Fruit fly (Drosophila melanogaster) whole organism, prepupa: ENCODE measurements around the gene e.

Experiments used
- Blimp-1 ChIP-seq: fragments of 200-800 bp; sonication (Bioruptor generic); optimal IDR thresholded peaks from 3 replicates; lab custom pipeline; 2017; ENCODE audit warnings: missing biosample characterization, missing genetic modification characterization, mild to moderate bottlenecking, moderate library complexity, missing genetic modification reagents
- CG10669 ChIP-seq: fragments of 200-800 bp; sonication (Bioruptor generic); optimal IDR thresholded peaks from 3 replicates; lab custom pipeline; 2018; ENCODE audit warnings: missing biosample characterization, mild to moderate bottlenecking, missing genetic modification characterization, moderate library complexity
- CG11762 ChIP-seq: fragments of 200-800 bp; sonication (Bioruptor generic); optimal IDR thresholded peaks from 3 replicates; lab custom pipeline; 2016; ENCODE audit warnings: missing biosample characterization, missing genetic modification characterization; ENCODE audit not compliant: insufficient read depth
- CG11902 ChIP-seq: fragments of 200-800 bp; sonication (Bioruptor generic); optimal IDR thresholded peaks from 3 replicates; lab custom pipeline; 2016; ENCODE audit warnings: missing biosample characterization, missing genetic modification characterization
- CG1621 ChIP-seq: fragments of 200-800 bp; sonication (Bioruptor generic); optimal IDR thresholded peaks from 3 replicates; lab custom pipeline; 2018; ENCODE audit warnings: missing biosample characterization, mild to moderate bottlenecking, missing genetic modification characterization
- CG16779 ChIP-seq: fragments of 200-800 bp; sonication (Bioruptor generic); optimal IDR thresholded peaks from 3 replicates; lab custom pipeline; 2017; ENCODE audit warnings: missing biosample characterization, mild to moderate bottlenecking, missing genetic modification characterization
- CG3032 ChIP-seq: fragments of 200-800 bp; optimal IDR thresholded peaks from 2 replicates; lab custom pipeline; 2019; ENCODE audit warnings: missing biosample characterization, mild to moderate bottlenecking, missing genetic modification characterization, moderate library complexity
- CG31627 ChIP-seq: fragments of 200-800 bp; sonication (Bioruptor generic); optimal IDR thresholded peaks from 3 replicates; lab custom pipeline; 2016; ENCODE audit warnings: missing biosample characterization, missing genetic modification characterization
- CG32006 ChIP-seq: fragments of 200-800 bp; sonication (Bioruptor generic); optimal IDR thresholded peaks from 3 replicates; lab custom pipeline; 2017; ENCODE audit warnings: missing biosample characterization, mild to moderate bottlenecking, missing genetic modification characterization
- CG34406 ChIP-seq: fragments of 200-800 bp; sonication (Bioruptor generic); optimal IDR thresholded peaks from 3 replicates; lab custom pipeline; 2016; ENCODE audit warnings: missing biosample characterization, missing genetic modification characterization
- CG3919 ChIP-seq: fragments of 200-800 bp; sonication (Bioruptor generic); optimal IDR thresholded peaks from 3 replicates; lab custom pipeline; 2016; ENCODE audit warnings: missing biosample characterization, missing genetic modification characterization
- CG4318 ChIP-seq: fragments of 200-800 bp; sonication (Bioruptor generic); optimal IDR thresholded peaks from 3 replicates; lab custom pipeline; 2017; ENCODE audit warnings: missing biosample characterization, mild to moderate bottlenecking, missing genetic modification characterization
- CG6163 ChIP-seq: fragments of 200-800 bp; sonication (Bioruptor generic); IDR thresholded peaks from 3 replicates; pipeline ENCODE4 v1.3.6; 2022; ENCODE audit warnings: missing biosample characterization, missing genetic modification characterization
- CG6792 ChIP-seq: fragments of 200-800 bp; sonication (Bioruptor generic); optimal IDR thresholded peaks from 3 replicates; lab custom pipeline; 2016; ENCODE audit warnings: missing biosample characterization, missing genetic modification characterization
- CG6854 ChIP-seq: fragments of 200-800 bp; sonication (Bioruptor generic); optimal IDR thresholded peaks from 2 replicates; lab custom pipeline; 2017; ENCODE audit warnings: missing biosample characterization, mild to moderate bottlenecking, missing genetic modification characterization
- CG8119 ChIP-seq: fragments of 200-800 bp; sonication (Bioruptor generic); IDR thresholded peaks from 3 replicates; pipeline ENCODE4 v1.3.6; 2022; ENCODE audit warnings: missing biosample characterization, missing genetic modification characterization
- CG9139 ChIP-seq: fragments of 200-800 bp; sonication (Bioruptor generic); optimal IDR thresholded peaks from 3 replicates; lab custom pipeline; 2017; ENCODE audit warnings: missing biosample characterization, mild to moderate bottlenecking, missing genetic modification characterization
- Eip78C ChIP-seq: fragments of 200-800 bp; sonication (Bioruptor generic); peaks from one replicate; lab custom pipeline; 2016; ENCODE audit warnings: missing biosample characterization, missing genetic modification characterization
- Eip93F ChIP-seq: fragments of 200-800 bp; sonication (Bioruptor generic); optimal IDR thresholded peaks from 2 replicates; lab custom pipeline; 2016; ENCODE audit warnings: missing biosample characterization, mild to moderate bottlenecking, missing genetic modification characterization
- Ets21C ChIP-seq: fragments of 200-800 bp; sonication (Bioruptor generic); optimal IDR thresholded peaks from 3 replicates; lab custom pipeline; 2016; ENCODE audit warnings: missing biosample characterization, missing genetic modification characterization
- Ets96B ChIP-seq: fragments of 200-800 bp; optimal IDR thresholded peaks from 2 replicates; lab custom pipeline; 2019; ENCODE audit warnings: missing biosample characterization, mild to moderate bottlenecking, missing genetic modification characterization, moderate library complexity
- Hr4 ChIP-seq: fragments of 200-800 bp; sonication (Bioruptor generic); optimal IDR thresholded peaks from 3 replicates; lab custom pipeline; 2016; ENCODE audit warnings: missing biosample characterization, missing genetic modification characterization
- Met ChIP-seq: fragments of 200-800 bp; sonication (Bioruptor generic); optimal IDR thresholded peaks from 3 replicates; lab custom pipeline; 2016; ENCODE audit warnings: missing biosample characterization, missing genetic modification characterization
- Smox ChIP-seq: fragments of 200-800 bp; sonication (Bioruptor generic); optimal IDR thresholded peaks from 3 replicates; lab custom pipeline; 2016; ENCODE audit warnings: missing biosample characterization, missing genetic modification characterization
- Sox14 ChIP-seq: fragments of 200-800 bp; sonication (Bioruptor generic); optimal IDR thresholded peaks from 3 replicates; lab custom pipeline; 2016; ENCODE audit warnings: missing biosample characterization, missing genetic modification characterization
- Sox15 ChIP-seq: fragments of 200-800 bp; sonication (Bioruptor generic); optimal IDR thresholded peaks from 3 replicates; lab custom pipeline; 2016; ENCODE audit warnings: missing biosample characterization, missing genetic modification characterization
- acj6 ChIP-seq: fragments of 200-800 bp; sonication (Bioruptor generic); optimal IDR thresholded peaks from 3 replicates; lab custom pipeline; 2016; ENCODE audit warnings: missing biosample characterization, missing genetic modification characterization
- cyc ChIP-seq: fragments of 200-800 bp; sonication (Bioruptor generic); optimal IDR thresholded peaks from 3 replicates; lab custom pipeline; 2016; ENCODE audit warnings: missing biosample characterization, missing genetic modification characterization
- dac ChIP-seq: fragments of 200-800 bp; sonication (Bioruptor generic); optimal IDR thresholded peaks from 2 replicates; lab custom pipeline; 2017; ENCODE audit warnings: missing biosample characterization, mild to moderate bottlenecking, missing genetic modification characterization
- dsx ChIP-seq: fragments of 200-800 bp; optimal IDR thresholded peaks from 3 replicates; lab custom pipeline; 2019; ENCODE audit warnings: missing biosample characterization, mild to moderate bottlenecking, missing genetic modification characterization, moderate library complexity; ENCODE audit not compliant: poor library complexity, severe bottlenecking
- eg ChIP-seq: fragments of 200-800 bp; sonication (Bioruptor generic); IDR thresholded peaks from 3 replicates; pipeline ENCODE4 v1.3.6; 2022; ENCODE audit warnings: missing biosample characterization, missing genetic modification characterization
- esn ChIP-seq: fragments of 200-800 bp; sonication (Bioruptor generic); optimal IDR thresholded peaks from 2 replicates; lab custom pipeline; 2016; ENCODE audit warnings: missing biosample characterization, mild to moderate bottlenecking, missing genetic modification characterization, moderate library complexity
- fd85E ChIP-seq: fragments of 200-800 bp; sonication (Bioruptor generic); optimal IDR thresholded peaks from 3 replicates; lab custom pipeline; 2016; ENCODE audit warnings: missing biosample characterization, missing genetic modification characterization
- fkh ChIP-seq: fragments of 200-800 bp; sonication (Bioruptor generic); optimal IDR thresholded peaks from 3 replicates; lab custom pipeline; 2017; ENCODE audit warnings: missing biosample characterization, mild to moderate bottlenecking, missing genetic modification characterization, moderate library complexity
- net ChIP-seq: fragments of 200-800 bp; sonication (Bioruptor generic); optimal IDR thresholded peaks from 3 replicates; lab custom pipeline; 2016; ENCODE audit warnings: missing biosample characterization, missing genetic modification characterization
- pdm3 ChIP-seq: fragments of 200-800 bp; sonication (Bioruptor generic); optimal IDR thresholded peaks from 3 replicates; lab custom pipeline; 2016; ENCODE audit warnings: missing biosample characterization, missing genetic modification characterization
- salr ChIP-seq, 2 experiments: fragments of 200-800 bp; sonication (Bioruptor generic); optimal IDR thresholded peaks; 3 replicates each; lab custom pipeline; 2016 to 2018; ENCODE audit warnings: missing biosample characterization in 2 of 2, missing genetic modification characterization in 2 of 2, mild to moderate bottlenecking in 1 of 2
- svp ChIP-seq: fragments of 200-800 bp; sonication (Bioruptor generic); peaks from one replicate; lab custom pipeline; 2016; ENCODE audit warnings: missing biosample characterization, missing genetic modification characterization
- topi ChIP-seq: fragments of 200-800 bp; sonication (Bioruptor generic); optimal IDR thresholded peaks from 3 replicates; lab custom pipeline; 2016; ENCODE audit warnings: missing biosample characterization, missing genetic modification characterization
- vri ChIP-seq: fragments of 200-800 bp; sonication (Bioruptor generic); optimal IDR thresholded peaks from 3 replicates; lab custom pipeline; 2016; ENCODE audit warnings: missing biosample characterization, mild to moderate bottlenecking, missing genetic modification characterization

e gene

DNA sequence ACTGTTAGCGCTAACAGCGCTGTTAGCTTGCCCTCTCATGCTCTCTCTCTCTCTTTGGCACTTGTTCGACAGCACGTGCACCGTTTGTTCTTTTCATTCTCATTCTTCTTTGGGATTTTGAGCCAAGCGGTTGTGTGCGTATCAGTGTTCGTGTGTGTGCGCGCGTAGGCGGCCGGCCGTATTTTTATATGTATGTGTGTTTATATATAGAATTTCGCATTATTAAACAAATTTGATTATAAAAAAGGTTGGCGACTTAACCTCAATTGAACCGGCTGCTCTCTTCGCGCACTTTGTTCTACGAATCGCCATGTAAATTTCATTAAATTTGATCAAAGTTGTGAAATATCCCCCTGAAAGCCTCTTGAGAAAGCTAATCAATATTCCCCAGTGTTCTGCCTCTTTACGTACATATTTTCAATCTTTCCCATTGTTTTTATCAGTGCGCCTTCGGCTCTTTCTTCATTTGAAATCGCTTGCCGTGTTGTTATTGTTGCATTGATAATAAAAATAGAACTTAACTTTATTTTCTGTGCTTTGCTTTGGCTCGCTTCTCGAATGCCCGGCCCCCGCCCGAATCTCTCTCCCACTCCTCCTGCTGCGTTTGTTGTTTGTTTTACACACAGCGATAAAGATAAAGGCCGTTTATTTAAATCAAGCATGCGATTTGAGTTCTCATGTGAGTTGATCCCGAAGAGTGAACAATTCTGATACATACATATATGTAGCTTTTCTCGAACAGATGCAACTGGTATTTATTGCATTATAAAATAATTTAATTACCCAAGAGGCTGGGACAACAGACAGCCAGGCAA is 37.7 kb downstream of the e start (continued):
- no peak for TF ChIP-seq Sox15 (GFP tag; lab: Kevin White, UChicago)
- peak; percentile 55 for TF ChIP-seq Eip78C (GFP tag; lab: Kevin White, UChicago)
- no peak for TF ChIP-seq CG3919 (GFP tag; lab: Kevin White, UChicago)
- TF ChIP-seq Blimp-1 (GFP tag; lab: Kevin White, UChicago): no peak
- TF ChIP-seq CG34406 (GFP tag; lab: Kevin White, UChicago): no peak
- no peak for TF ChIP-seq CG9139 (GFP tag; lab: Kevin White, UChicago)
- TF ChIP-seq Ets96B (tag; lab: Kevin White, UChicago): no peak
- TF ChIP-seq eg (GFP tag; lab: Robert Waterston, UW): peak; percentile 48; the same call in 1 of the 3 replicates
- TF ChIP-seq CG31627 (GFP tag; lab: Kevin White, UChicago): no peak
- peak; percentile 13 for TF ChIP-seq vri (GFP tag; lab: Kevin White, UChicago)
- no peak for TF ChIP-seq CG3032 (tag; lab: Kevin White, UChicago)
- TF ChIP-seq CG32006 (GFP tag; lab: Kevin White, UChicago): no peak
- no peak for TF ChIP-seq CG16779 (tag; lab: Kevin White, UChicago)
- no peak for TF ChIP-seq fd85E (GFP tag; lab: Kevin White, UChicago)
- no peak for TF ChIP-seq dac
- no peak for TF ChIP-seq Eip93F (GFP tag; lab: Kevin White, UChicago)
- TF ChIP-seq, all 60 proteins: peak for 7

DNA sequence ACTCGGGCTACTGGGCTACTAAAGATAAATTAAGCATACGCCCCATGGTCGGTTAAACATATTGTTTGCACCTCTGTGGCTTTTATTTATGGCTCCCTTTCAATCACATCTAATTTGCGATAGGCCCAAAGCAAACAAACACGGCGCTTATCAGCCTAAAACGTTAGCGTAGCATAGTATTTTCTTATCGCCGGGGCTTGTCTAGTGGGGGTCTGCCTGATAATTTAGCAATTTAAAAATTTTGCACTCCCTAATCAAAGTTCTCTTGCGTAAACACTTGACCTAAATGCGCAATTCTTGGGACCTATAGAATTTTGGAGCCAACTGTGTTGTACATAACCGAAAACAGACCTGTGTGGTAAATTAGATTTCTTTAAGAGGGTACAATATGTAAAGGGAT is 38.9 kb downstream of the e start:
- TF ChIP-seq fkh (GFP tag; lab: Kevin White, UChicago): peak; percentile 78
- TF ChIP-seq vri (GFP tag; lab: Kevin White, UChicago): peak; percentile 74
- TF ChIP-seq Eip78C (GFP tag; lab: Kevin White, UChicago): no peak

- peak; percentile 10 for TF ChIP-seq svp
- no peak for TF ChIP-seq Hr4 (GFP tag; lab: Kevin White, UChicago)
- no peak for TF ChIP-seq CG11762 (GFP tag; lab: Kevin White, UChicago)
- no peak for TF ChIP-seq fd85E (GFP tag; lab: Kevin White, UChicago)
- TF ChIP-seq CG9139 (GFP tag; lab: Kevin White, UChicago): no peak
- TF ChIP-seq CG10669 (GFP tag; lab: Kevin White, UChicago): no peak
- no peak for TF ChIP-seq pdm3 (GFP tag; lab: Kevin White, UChicago)
- TF ChIP-seq topi: no peak
- TF ChIP-seq salr (GFP tag; optimal IDR thresholded peaks at IDR 0.05; lab: Kevin White, UChicago): no peak
- no peak for TF ChIP-seq CG6163
- peak; percentile 1 for TF ChIP-seq vri (GFP tag; lab: Kevin White, UChicago)
- no peak for TF ChIP-seq Sox14 (GFP tag; lab: Kevin White, UChicago)
- no peak for TF ChIP-seq cyc (GFP tag; lab: Kevin White, UChicago)
These were observed 39.4 kb downstream of the e start for dm6 chr3R:21197566-21197965.

- peak; percentile 59 for TF ChIP-seq Hr4 (GFP tag; lab: Kevin White, UChicago)
- peak; percentile 99 for TF ChIP-seq svp
- peak; percentile 27 for TF ChIP-seq dsx (GFP tag; lab: Kevin White, UChicago)
- TF ChIP-seq acj6 (GFP tag; lab: Kevin White, UChicago): peak; percentile 60
- peak; percentile 29 for TF ChIP-seq CG4318 (GFP tag; lab: Kevin White, UChicago)
- peak; percentile 7 for TF ChIP-seq Ets21C (GFP tag; lab: Kevin White, UChicago)
- peak; percentile 47 for TF ChIP-seq CG6792
- TF ChIP-seq CG6854 (GFP tag; lab: Kevin White, UChicago): no peak
- peak; percentile 54 for TF ChIP-seq esn
- TF ChIP-seq Smox (GFP tag; lab: Kevin White, UChicago): peak; percentile 42
- TF ChIP-seq Met: peak; percentile 44
- TF ChIP-seq eg (GFP tag; lab: Robert Waterston, UW): peak; percentile 70; the same call in 2 of the 3 replicates
- TF ChIP-seq Eip78C (GFP tag; lab: Kevin White, UChicago): peak; percentile 85
- peak; percentile 63 for TF ChIP-seq Ets96B (tag; lab: Kevin White, UChicago)
- no peak for TF ChIP-seq CG11762 (GFP tag; lab: Kevin White, UChicago)
- peak; percentile 68 for TF ChIP-seq CG8119 (GFP tag; lab: Robert Waterston, UW)
- peak; percentile 46 for TF ChIP-seq CG16779 (tag; lab: Kevin White, UChicago)
- no peak for TF ChIP-seq CG11902
- peak; percentile 14 for TF ChIP-seq CG1621 (tag; lab: Kevin White, UChicago)
- peak; percentile 47 for TF ChIP-seq pdm3 (GFP tag; lab: Kevin White, UChicago)
- TF ChIP-seq topi: peak; percentile 12
- no peak for TF ChIP-seq fkh (GFP tag; lab: Kevin White, UChicago)
- TF ChIP-seq net (GFP tag; lab: Kevin White, UChicago): peak; percentile 53
These were observed 41.6 kb downstream of the e start for dm6 chr3R:21195210-21195967.
